Worm (Caenorhabditis elegans): ENCODE results near the gene acr-7.

DNA sequence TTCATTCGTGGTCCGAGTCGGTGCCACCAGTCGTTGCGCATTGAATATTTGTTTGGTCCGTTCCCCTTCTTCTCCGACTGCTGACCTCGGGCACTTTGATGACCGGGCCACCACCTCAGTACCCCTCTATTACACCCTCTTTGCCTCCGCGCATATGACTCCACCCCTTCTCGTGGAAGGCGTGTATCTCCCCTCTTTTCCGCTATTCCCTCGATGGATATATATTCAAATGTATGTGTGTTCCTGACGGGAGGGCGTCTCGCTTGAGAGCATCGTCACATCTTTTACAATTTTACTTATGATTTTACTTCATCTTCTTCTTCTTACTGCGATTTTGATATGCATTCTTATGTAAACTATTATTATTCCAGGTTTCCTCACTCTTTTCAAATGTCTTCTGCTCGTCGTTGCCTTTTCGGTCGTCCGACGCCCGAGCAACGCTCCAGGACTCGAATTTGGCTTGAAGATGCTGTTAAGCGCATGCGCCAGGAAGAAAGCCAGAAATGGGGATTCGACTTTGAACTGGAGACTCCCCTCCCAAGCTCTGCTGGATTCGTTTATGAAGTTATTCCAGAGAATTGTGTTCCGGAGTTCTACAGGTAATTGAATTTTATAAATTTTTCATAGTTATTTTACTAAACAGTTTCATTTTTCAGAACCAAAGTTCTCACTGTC is 38.6 kb downstream of the acr-7 start, which contains the start of gene cki-1:
- no peak for TF ChIP-seq sptf-1 (tag; optimal IDR thresholded peaks at IDR 0.05)
- no peak for TF ChIP-seq unc-98 (GFP tag; IDR thresholded peaks at IDR 0.05)
- no peak for TF ChIP-seq zip-4 (GFP tag; optimal IDR thresholded peaks at IDR 0.05)
- no peak for TF ChIP-seq zag-1 (tag; optimal IDR thresholded peaks at IDR 0.05)
- TF ChIP-seq tbx-2 (tag; optimal IDR thresholded peaks at IDR 0.05) = no peak
- no peak for TF ChIP-seq nhr-28 (tag; optimal IDR thresholded peaks at IDR 0.05)
- no peak for TF ChIP-seq blmp-1 (tag; optimal IDR thresholded peaks at IDR 0.05)
- no peak for TF ChIP-seq nhr-90 (tag; optimal IDR thresholded peaks at IDR 0.05; ENCODE audit: poor library complexity)
- TF ChIP-seq lin-39 (tag; optimal IDR thresholded peaks at IDR 0.05) = no peak
- no peak for TF ChIP-seq nhr-11 (tag; optimal IDR thresholded peaks at IDR 0.05)
- no peak for TF ChIP-seq jun-1 (tag; optimal IDR thresholded peaks at IDR 0.05)

Data from whole organism, L1 larva.